Worm (Caenorhabditis elegans): Measurements from ENCODE around the gene W08A12.3.

W08A12.3 gene

ce11 chrV:3703888-3704287 is 21.2 kb downstream of the W08A12.3 start (continued):
- TF ChIP-seq dmd-9 (GFP tag; IDR thresholded peaks at IDR 0.05) (no peak), nhr-41 (GFP tag; IDR thresholded peaks at IDR 0.05) (no peak), zfp-2 (tag; optimal IDR thresholded peaks at IDR 0.05) (no peak), nhr-28 (tag; optimal IDR thresholded peaks at IDR 0.05) (peak; percentile 34), F44E2.7 (GFP tag; IDR thresholded peaks at IDR 0.05) (no peak), nhr-11 (tag; optimal IDR thresholded peaks at IDR 0.05) (no peak), ceh-28 (tag; optimal IDR thresholded peaks at IDR 0.05) (no peak), jun-1 (tag; optimal IDR thresholded peaks at IDR 0.05) (peak; percentile 14), hlh-30 (tag; optimal IDR thresholded peaks at IDR 0.05; ENCODE audit: insufficient read depth) (peak; percentile 76), daf-19 (GFP tag; conservative IDR thresholded peaks at IDR 0.05) (no peak), zip-2 (tag; optimal IDR thresholded peaks at IDR 0.05) (no peak), zag-1 (tag; optimal IDR thresholded peaks at IDR 0.05) (no peak), dmd-8 (GFP tag; IDR thresholded peaks at IDR 0.05) (0 out of 2 replicates have a peak, but pooled peaks have one; percentile 55), unc-130 (GFP tag; optimal IDR thresholded peaks at IDR 0.05) (no peak), nhr-77 (tag; optimal IDR thresholded peaks at IDR 0.05) (no peak), nhr-76 (tag; optimal IDR thresholded peaks at IDR 0.05) (no peak), unc-39 (tag; optimal IDR thresholded peaks at IDR 0.05) (no peak), ceh-82 (tag; optimal IDR thresholded peaks at IDR 0.05) (no peak), D1046.2 (GFP tag; IDR thresholded peaks at IDR 0.05) (no peak), Y105C5A.15 (GFP tag; IDR thresholded peaks at IDR 0.05) (no peak), nhr-6 (tag; optimal IDR thresholded peaks at IDR 0.05) (no peak), ama-1 (optimal IDR thresholded peaks at IDR 0.05) (no peak), nhr-237 (tag; optimal IDR thresholded peaks at IDR 0.05) (no peak), ceh-32 (tag; optimal IDR thresholded peaks at IDR 0.05; ENCODE audit: poor library complexity) (no peak), set-16 (GFP tag; IDR thresholded peaks at IDR 0.05) (0 out of 2 replicates have a peak, but pooled peaks have one; percentile 49), F49E8.2 (tag; optimal IDR thresholded peaks at IDR 0.05; ENCODE audit: borderline replicate concordance) (no peak), ces-1 (GFP tag; optimal IDR thresholded peaks at IDR 0.05) (no peak), Y5F2A.4 (GFP tag; optimal IDR thresholded peaks at IDR 0.05) (no peak), nhr-10 (tag; optimal IDR thresholded peaks at IDR 0.05) (no peak), mdl-1 (tag; optimal IDR thresholded peaks at IDR 0.05) (peak; percentile 18 to 20), ztf-11 (tag; optimal IDR thresholded peaks at IDR 0.05) (no peak), R02D3.7 (tag; optimal IDR thresholded peaks at IDR 0.05) (no peak), rbr-2 (tag; optimal IDR thresholded peaks at IDR 0.05) (peak; percentile 56), mes-2 (tag; optimal IDR thresholded peaks at IDR 0.05; ENCODE audit: poor library complexity, severe bottlenecking) (peak; percentile 59), tag-97 (GFP tag; IDR thresholded peaks at IDR 0.05) (no peak), aha-1 (tag) (no peak), spr-1 (tag; optimal IDR thresholded peaks at IDR 0.05) (peak; percentile 37), dmd-6 (GFP tag; IDR thresholded peaks at IDR 0.05) (peak; percentile 62), mxl-3 (GFP tag; optimal IDR thresholded peaks at IDR 0.05) (peak; percentile 8), duxl-1 (tag; optimal IDR thresholded peaks at IDR 0.05; ENCODE audit: poor library complexity) (peak; percentile 41), nhr-42 (GFP tag; IDR thresholded peaks at IDR 0.05) (no peak), lin-1 (GFP tag; IDR thresholded peaks at IDR 0.05) (no peak), ZK337.2 (GFP tag; IDR thresholded peaks at IDR 0.05) (no peak), lsy-2 (tag; optimal IDR thresholded peaks at IDR 0.05) (peak in 1 of 2 experiments; percentile 66), daf-16 (GFP tag; optimal IDR thresholded peaks at IDR 0.05) (no peak), daf-16 (tag; optimal IDR thresholded peaks at IDR 0.05) (peak; percentile 32), arid-1 (GFP tag; conservative IDR thresholded peaks at IDR 0.05) (no peak), ceh-62 (tag; optimal IDR thresholded peaks at IDR 0.05) (no peak), saeg-2 (GFP tag; IDR thresholded peaks at IDR 0.05) (no peak), F37D6.2 (tag; optimal IDR thresholded peaks at IDR 0.05) (peak; percentile 8), zip-11 (GFP tag; IDR thresholded peaks at IDR 0.05) (no peak), fos-1 (tag; optimal IDR thresholded peaks at IDR 0.05) (no peak), lir-3 (tag; optimal IDR thresholded peaks at IDR 0.05) (no peak), mxl-2 (GFP tag; conservative IDR thresholded peaks at IDR 0.05) (no peak)
